Fruit fly (Drosophila melanogaster) whole organism, embryonic: ENCODE results near the gene CG1024.

Experiments
- Ada2b ChIP-seq: fragments of 200-800 bp; sonication (Bioruptor generic); IDR thresholded peaks from 2 replicates; pipeline ENCODE4 v1.3.6; 2022; ENCODE audit warnings: missing biosample characterization, missing genetic modification characterization
- Antp ChIP-seq: fragments of 200-800 bp; sonication (Bioruptor generic); optimal IDR thresholded peaks from 3 replicates; lab custom pipeline; 2016; ENCODE audit warnings: missing biosample characterization, missing genetic modification characterization
- B-H1 ChIP-seq: fragments of 200-800 bp; sonication (Bioruptor generic); IDR thresholded peaks from 3 replicates; pipeline ENCODE4 v1.3.6; 2022; ENCODE audit warnings: missing biosample characterization, missing genetic modification characterization
- CG10979 ChIP-seq: fragments of 200-800 bp; sonication (Bioruptor generic); optimal IDR thresholded peaks from 2 replicates; lab custom pipeline; 2018; ENCODE audit warnings: missing biosample characterization, mild to moderate bottlenecking, missing genetic modification characterization, moderate library complexity
- CG11456 ChIP-seq: fragments of 200-800 bp; sonication (Bioruptor generic); IDR thresholded peaks from 3 replicates; pipeline ENCODE4 v1.3.6; 2022; ENCODE audit warnings: missing biosample characterization, missing genetic modification characterization
- CG13424 ChIP-seq: fragments of 200-800 bp; sonication (Bioruptor generic); optimal IDR thresholded peaks from 2 replicates; lab custom pipeline; 2019; ENCODE audit warnings: missing biosample characterization, mild to moderate bottlenecking, missing genetic modification characterization, moderate library complexity
- CG14667 ChIP-seq: fragments of 200-800 bp; sonication (Bioruptor generic); IDR thresholded peaks from 2 replicates; pipeline ENCODE4 v1.3.6; 2022; ENCODE audit warnings: missing biosample characterization, missing genetic modification characterization
- CG17612 ChIP-seq: fragments of 200-800 bp; sonication (Bioruptor generic); IDR thresholded peaks from 2 replicates; pipeline ENCODE4 v1.3.6; 2022; ENCODE audit warnings: missing biosample characterization, missing genetic modification characterization
- CG2875 ChIP-seq: fragments of 200-800 bp; sonication (Bioruptor generic); optimal IDR thresholded peaks from 2 replicates; lab custom pipeline; 2017; ENCODE audit warnings: missing biosample characterization, mild to moderate bottlenecking, missing genetic modification characterization, missing genetic modification reagents
- CG34422 ChIP-seq: fragments of 200-800 bp; sonication (Bioruptor generic); IDR thresholded peaks from 3 replicates; pipeline ENCODE4 v1.3.6; 2022; ENCODE audit warnings: missing biosample characterization, missing genetic modification characterization
- CG3995 ChIP-seq: fragments of 200-800 bp; sonication (Bioruptor generic); optimal IDR thresholded peaks from 3 replicates; lab custom pipeline; 2016; ENCODE audit warnings: missing biosample characterization, missing genetic modification characterization
- CG6683 ChIP-seq: fragments of 200-800 bp; sonication (Bioruptor generic); optimal IDR thresholded peaks from 2 replicates; lab custom pipeline; 2017; ENCODE audit warnings: missing biosample characterization, mild to moderate bottlenecking, missing genetic modification characterization, missing genetic modification reagents
- CG7786 ChIP-seq: fragments of 200-800 bp; sonication (Bioruptor generic); optimal IDR thresholded peaks from 2 replicates; lab custom pipeline; 2016; ENCODE audit warnings: missing biosample characterization, missing genetic modification characterization
- CG7963 ChIP-seq: fragments of 200-800 bp; sonication (Bioruptor generic); IDR thresholded peaks from 3 replicates; pipeline ENCODE4 v1.3.6; 2022; ENCODE audit warnings: missing biosample characterization, missing genetic modification characterization; ENCODE audit not compliant: partially characterized antibody
- CG8290 ChIP-seq, 3 experiments: fragments of 200-800 bp; sonication (Bioruptor generic); optimal IDR thresholded peaks; 2 replicates each; lab custom pipeline; 2016 to 2019; ENCODE audit warnings: missing biosample characterization in 3 of 3, missing genetic modification characterization in 3 of 3, mild to moderate bottlenecking in 2 of 3, moderate library complexity in 1 of 3
- CG8388 ChIP-seq: fragments of 200-800 bp; sonication (Bioruptor generic); optimal IDR thresholded peaks from 2 replicates; lab custom pipeline; 2019; ENCODE audit warnings: missing biosample characterization, mild to moderate bottlenecking, missing genetic modification characterization, moderate library complexity
- CG9817 ChIP-seq: fragments of 200-800 bp; sonication (Bioruptor generic); optimal IDR thresholded peaks from 2 replicates; lab custom pipeline; 2018; ENCODE audit warnings: missing biosample characterization, mild to moderate bottlenecking, missing genetic modification characterization, moderate library complexity
- CG9876 ChIP-seq: fragments of 200-800 bp; sonication (Bioruptor generic); optimal IDR thresholded peaks from 2 replicates; lab custom pipeline; 2016; ENCODE audit warnings: missing biosample characterization, missing genetic modification characterization
- CG9932 ChIP-seq: fragments of 200-800 bp; sonication (Bioruptor generic); IDR thresholded peaks from 2 replicates; pipeline ENCODE4 v1.3.6; 2022; ENCODE audit warnings: missing biosample characterization, missing genetic modification characterization
- CoRest ChIP-seq: fragments of 200-800 bp; sonication (Bioruptor generic); optimal IDR thresholded peaks from 3 replicates; lab custom pipeline; 2018; ENCODE audit warnings: missing biosample characterization, mild to moderate bottlenecking, missing genetic modification characterization, moderate library complexity
- H2.0 ChIP-seq: fragments of 200-800 bp; sonication (Bioruptor generic); IDR thresholded peaks from 2 replicates; pipeline ENCODE4 v1.3.6; 2022; ENCODE audit warnings: missing biosample characterization, missing genetic modification characterization
- HLH4C ChIP-seq: fragments of 200-800 bp; sonication (Bioruptor generic); IDR thresholded peaks from 3 replicates; pipeline ENCODE4 v1.3.6; 2022; ENCODE audit warnings: missing biosample characterization, missing genetic modification characterization; ENCODE audit not compliant: partially characterized antibody
- HLH54F ChIP-seq: fragments of 200-800 bp; sonication (Bioruptor generic); optimal IDR thresholded peaks from 3 replicates; lab custom pipeline; 2016; ENCODE audit warnings: missing biosample characterization, missing genetic modification characterization
- HmgZ ChIP-seq: fragments of 200-800 bp; sonication (Bioruptor generic); optimal IDR thresholded peaks from 2 replicates; lab custom pipeline; 2018; ENCODE audit warnings: missing biosample characterization, mild to moderate bottlenecking, missing genetic modification characterization
- Lim3 ChIP-seq: fragments of 200-800 bp; sonication (Bioruptor generic); IDR thresholded peaks from 2 replicates; pipeline ENCODE4 v1.3.6; 2022; ENCODE audit warnings: missing biosample characterization, missing genetic modification characterization
- Meics ChIP-seq: fragments of 200-800 bp; sonication (Bioruptor generic); optimal IDR thresholded peaks from 2 replicates; lab custom pipeline; 2017; ENCODE audit warnings: missing biosample characterization, mild to moderate bottlenecking, missing genetic modification characterization
- Nf-YB ChIP-seq: fragments of 200-800 bp; sonication (Bioruptor generic); optimal IDR thresholded peaks from 3 replicates; lab custom pipeline; 2019; ENCODE audit warnings: missing biosample characterization, mild to moderate bottlenecking, missing genetic modification characterization, moderate library complexity
- Oaz ChIP-seq: fragments of 200-800 bp; sonication (Bioruptor generic); IDR thresholded peaks from 2 replicates; pipeline ENCODE4 v1.3.6; 2022; ENCODE audit warnings: missing biosample characterization, missing genetic modification characterization
- Opbp ChIP-seq: fragments of 200-800 bp; sonication (Bioruptor generic); IDR thresholded peaks from 3 replicates; pipeline ENCODE4 v1.3.6; 2022; ENCODE audit warnings: missing biosample characterization, missing genetic modification characterization; ENCODE audit not compliant: partially characterized antibody
- Poxn ChIP-seq: fragments of 200-800 bp; sonication (Bioruptor generic); IDR thresholded peaks from 2 replicates; pipeline ENCODE4 v1.3.6; 2022; ENCODE audit warnings: missing biosample characterization, missing genetic modification characterization
- Trl ChIP-seq, 3 experiments: fragments of >200 bp in 2 of 3; fragments of 200-800 bp in 1 of 3; sonication (Bioruptor generic) in 1 of 3; optimal IDR thresholded peaks; 2 replicates in 1 of 3; 3 replicates in 2 of 3; lab custom pipeline; 2016 to 2017; ENCODE audit warnings: missing biosample characterization in 1 of 3, missing genetic modification characterization in 1 of 3
- al ChIP-seq: fragments of 200-800 bp; sonication (Bioruptor generic); IDR thresholded peaks from 2 replicates; pipeline ENCODE4 v1.3.6; 2022; ENCODE audit warnings: missing biosample characterization, missing genetic modification characterization
- amos ChIP-seq: fragments of 200-800 bp; sonication (Bioruptor generic); IDR thresholded peaks from 2 replicates; pipeline ENCODE4 v1.3.6; 2022; ENCODE audit warnings: missing biosample characterization, missing genetic modification characterization; ENCODE audit not compliant: partially characterized antibody
- bab2 ChIP-seq: fragments of 200-800 bp; sonication (Bioruptor generic); optimal IDR thresholded peaks from 2 replicates; lab custom pipeline; 2016; ENCODE audit warnings: missing biosample characterization, missing genetic modification characterization
- crol ChIP-seq: fragments of 200-800 bp; sonication (Bioruptor generic); IDR thresholded peaks from 2 replicates; pipeline ENCODE4 v1.3.6; 2022; ENCODE audit warnings: missing biosample characterization, missing genetic modification characterization
- eyg ChIP-seq: fragments of 200-800 bp; sonication (Bioruptor generic); optimal IDR thresholded peaks from 3 replicates; lab custom pipeline; 2016; ENCODE audit warnings: missing biosample characterization, missing genetic modification characterization
- gem ChIP-seq: fragments of 200-800 bp; sonication (Bioruptor generic); optimal IDR thresholded peaks from 2 replicates; lab custom pipeline; 2019; ENCODE audit warnings: missing biosample characterization, mild to moderate bottlenecking, missing genetic modification characterization, moderate library complexity
- hkb ChIP-seq, 2 experiments: fragments of 200-800 bp in 1 of 2; fragments of >200 bp in 1 of 2; sonication (Bioruptor generic) in 1 of 2; IDR thresholded peaks in 1 of 2; optimal IDR thresholded peaks in 1 of 2; 2 replicates each; pipeline versions ENCODE4 v1.3.6 to Lab custom; 2017 to 2022; ENCODE audit warnings: missing biosample characterization in 1 of 2, missing genetic modification characterization in 1 of 2
- kay ChIP-seq: fragments of 200-800 bp; sonication (Bioruptor generic); optimal IDR thresholded peaks from 2 replicates; lab custom pipeline; 2016; ENCODE audit warnings: missing biosample characterization, missing genetic modification characterization
- lola ChIP-seq, 3 experiments: fragments of >200 bp in 2 of 3; fragments of 200-800 bp in 1 of 3; sonication (Bioruptor generic) in 1 of 3; optimal IDR thresholded peaks; 2 replicates each; lab custom pipeline; 2017 to 2019; ENCODE audit warnings: missing biosample characterization in 3 of 3, missing genetic modification characterization in 3 of 3, mild to moderate bottlenecking in 1 of 3, moderate library complexity in 1 of 3
- psq ChIP-seq: fragments of 200-800 bp; sonication (Bioruptor generic); optimal IDR thresholded peaks from 2 replicates; lab custom pipeline; 2017; ENCODE audit warnings: missing biosample characterization, missing genetic modification characterization
- sd ChIP-seq: fragments of 200-800 bp; sonication (Bioruptor generic); optimal IDR thresholded peaks from 3 replicates; lab custom pipeline; 2018; ENCODE audit warnings: missing biosample characterization, mild to moderate bottlenecking, missing genetic modification characterization, moderate library complexity
- sens-2 ChIP-seq: fragments of 200-800 bp; sonication (Bioruptor generic); IDR thresholded peaks from 2 replicates; pipeline ENCODE4 v1.3.6; 2022; ENCODE audit warnings: missing biosample characterization, missing genetic modification characterization
- ttk ChIP-seq: fragments of 200-800 bp; sonication (Bioruptor generic); IDR thresholded peaks from 2 replicates; pipeline ENCODE4 v2.1.2; 2022; ENCODE audit warnings: missing biosample characterization, missing genetic modification characterization
- tx ChIP-seq: fragments of 200-800 bp; sonication (Bioruptor generic); optimal IDR thresholded peaks from 2 replicates; lab custom pipeline; 2016; ENCODE audit warnings: missing biosample characterization, missing genetic modification characterization
- zen2 ChIP-seq: fragments of 200-800 bp; sonication (Bioruptor generic); IDR thresholded peaks from 3 replicates; pipeline ENCODE4 v1.3.6; 2022; ENCODE audit warnings: missing biosample characterization, missing genetic modification characterization; ENCODE audit not compliant: partially characterized antibody

The CG1024 gene

dm6 chr3R:6410412-6411225, 30.5 kb upstream of the CG1024 start (continued):
- TF ChIP-seq ttk: peak; percentile 59; the same call in 1 of the 2 replicates
- peak; percentile 83 for TF ChIP-seq tx (GFP tag; lab: Kevin White, UChicago)
- TF ChIP-seq Oaz (GFP tag; lab: Robert Waterston, UW): no peak
- TF ChIP-seq HmgZ (tag; lab: Kevin White, UChicago): peak; percentile 85
- TF ChIP-seq Nf-YB (GFP tag; lab: Kevin White, UChicago): peak; percentile 76
- TF ChIP-seq HLH4C (GFP tag; lab: Robert Waterston, UW): no peak
- peak; percentile 68 for TF ChIP-seq eyg (GFP tag; lab: Kevin White, UChicago)
- TF ChIP-seq CG34422 (GFP tag; lab: Robert Waterston, UW): peak; percentile 53; the same call in 2 of the 3 replicates
- peak; percentile 70 for TF ChIP-seq CG9932
- TF ChIP-seq CoRest: peak; percentile 96
- peak; percentile 51 for TF ChIP-seq psq (GFP tag; lab: Kevin White, UChicago)
- TF ChIP-seq CG8290 (GFP tag; optimal IDR thresholded peaks at IDR 0.05; lab: Kevin White, UChicago): peak; percentile 53
- TF ChIP-seq CG8290 (tag; optimal IDR thresholded peaks at IDR 0.05; lab: Kevin White, UChicago): peak in 1 of 2 experiments; percentile 81
- TF ChIP-seq B-H1 (GFP tag; lab: Robert Waterston, UW): peak; percentile 46
- TF ChIP-seq CG7786 (GFP tag; lab: Kevin White, UChicago): peak; percentile 75
- no peak; the same call in 1 of the 2 replicates for TF ChIP-seq amos
- peak; percentile 61; the same call in 1 of the 2 replicates for TF ChIP-seq sens-2 (GFP tag; lab: Robert Waterston, UW)
- no peak for TF ChIP-seq hkb (optimal IDR thresholded peaks at IDR 0.05; lab: Kevin White, UChicago)
- peak; percentile 71 for TF ChIP-seq hkb (GFP tag; IDR thresholded peaks at IDR 0.05; lab: Robert Waterston, UW)
- 0 out of 3 replicates have a peak, but pooled peaks have one; percentile 66 for TF ChIP-seq CG11456 (GFP tag; lab: Robert Waterston, UW)
- peak; percentile 80 for TF ChIP-seq CG9817 (tag; lab: Kevin White, UChicago)
- TF ChIP-seq kay: peak; percentile 78
- TF ChIP-seq Trl (optimal IDR thresholded peaks at IDR 0.05; lab: Kevin White, UChicago): peak; percentile 69 to 87
- TF ChIP-seq Trl (GFP tag; optimal IDR thresholded peaks at IDR 0.05; lab: Kevin White, UChicago): peak; percentile 44
- TF ChIP-seq CG6683 (GFP tag; lab: Kevin White, UChicago): peak; percentile 80
- no peak for TF ChIP-seq Opbp
- TF ChIP-seq CG2875: peak; percentile 69
- TF ChIP-seq lola (GFP tag; optimal IDR thresholded peaks at IDR 0.05; lab: Kevin White, UChicago): peak in 1 of 3 experiments; percentile 90
- TF ChIP-seq crol (GFP tag; lab: Robert Waterston, UW): peak; percentile 99
- TF ChIP-seq Poxn: no peak
- TF ChIP-seq HLH54F (GFP tag; lab: Kevin White, UChicago): peak; percentile 81
- TF ChIP-seq CG14667 (GFP tag; lab: Robert Waterston, UW): peak; percentile 52
- TF ChIP-seq bab2 (GFP tag; lab: Kevin White, UChicago): peak; percentile 77
- peak; percentile 84 for TF ChIP-seq Antp (GFP tag; lab: Kevin White, UChicago)
- TF ChIP-seq H2.0 (GFP tag; lab: Robert Waterston, UW): peak; percentile 48
- peak; percentile 93 for TF ChIP-seq Meics (GFP tag; lab: Kevin White, UChicago)
- peak; percentile 85 for TF ChIP-seq CG8388 (GFP tag; lab: Kevin White, UChicago)
- peak; percentile 67 for TF ChIP-seq CG3995 (GFP tag; lab: Kevin White, UChicago)
- no peak; the same call in 1 of the 2 replicates for TF ChIP-seq al (GFP tag; lab: Robert Waterston, UW)
- TF ChIP-seq zen2 (GFP tag; lab: Robert Waterston, UW): no peak
- peak; percentile 58 for TF ChIP-seq sd (tag; lab: Kevin White, UChicago)
- TF ChIP-seq CG10979 (tag; lab: Kevin White, UChicago): peak; percentile 89
- TF ChIP-seq CG17612 (GFP tag; lab: Robert Waterston, UW): peak; percentile 14; the same call in 1 of the 2 replicates
- peak; percentile 45 for TF ChIP-seq Ada2b (GFP tag; lab: Robert Waterston, UW)
- TF ChIP-seq gem: peak; percentile 94
- TF ChIP-seq CG13424 (tag; lab: Kevin White, UChicago): peak; percentile 92
- TF ChIP-seq CG7963 (GFP tag; lab: Robert Waterston, UW): no peak
- TF ChIP-seq Lim3 (GFP tag; lab: Robert Waterston, UW): 0 out of 2 replicates have a peak, but pooled peaks have one; percentile 43
- TF ChIP-seq CG9876: peak; percentile 46
